Worm (Caenorhabditis elegans): ENCODE results near the gene fbxa-188.

ce11 chrV:17303392-17303791 is 41.3 kb downstream of the fbxa-188 start:
- TF ChIP-seq ama-1 (optimal IDR thresholded peaks at IDR 0.05) (no peak), lin-15B (tag; optimal IDR thresholded peaks at IDR 0.05) (no peak), ztf-11 (tag; optimal IDR thresholded peaks at IDR 0.05) (no peak), nhr-11 (tag; optimal IDR thresholded peaks at IDR 0.05) (no peak), lin-14 (GFP tag; optimal IDR thresholded peaks at IDR 0.05) (no peak)

Measured in whole organism, L1 larva.